Fruit fly (Drosophila melanogaster): ENCODE results near the gene Irp-1B.

dm6 chr3R:10368251-10368650, 44.4 kb downstream of the Irp-1B start:
- TF ChIP-seq ttk (optimal IDR thresholded peaks at IDR 0.05) (no peak), Sin3A (optimal IDR thresholded peaks at IDR 0.05) (no peak), psq (optimal IDR thresholded peaks at IDR 0.05) (no peak)

Data from Kc167 (cell line).